Worm (Caenorhabditis elegans): ENCODE measurements around the gene C32B5.15.

C32B5.15 gene

DNA sequence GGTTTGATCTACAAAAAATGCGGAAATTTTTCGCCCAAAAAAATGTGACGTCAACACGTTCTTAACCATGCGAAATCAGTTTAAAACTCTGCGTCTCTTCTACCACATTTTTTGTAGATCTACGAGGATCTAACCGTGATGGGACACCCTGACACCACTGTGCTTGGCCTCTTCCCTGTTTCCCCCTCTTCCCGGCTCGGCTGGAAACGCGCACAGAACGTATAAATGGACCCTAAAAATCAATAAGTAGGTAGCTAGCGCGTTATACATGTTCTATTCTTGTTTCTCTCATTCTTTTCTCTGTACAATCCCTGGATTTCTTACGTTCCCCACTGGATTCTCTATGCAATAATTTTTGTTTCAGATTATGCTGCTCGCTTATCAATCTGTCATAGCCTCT, 49.2 kb downstream of the C32B5.15 start, which contains the start of gene fbxc-28:
Gene fbxc-28, plus strand, starts transcription at position 301 of the 400 bp plus-strand sequence.
- TF ChIP-seq W03F9.2 (tag; optimal IDR thresholded peaks at IDR 0.05) (no peak), dao-5 (tag; optimal IDR thresholded peaks at IDR 0.05) (no peak), him-1 (tag; optimal IDR thresholded peaks at IDR 0.05) (no peak)

DNA sequence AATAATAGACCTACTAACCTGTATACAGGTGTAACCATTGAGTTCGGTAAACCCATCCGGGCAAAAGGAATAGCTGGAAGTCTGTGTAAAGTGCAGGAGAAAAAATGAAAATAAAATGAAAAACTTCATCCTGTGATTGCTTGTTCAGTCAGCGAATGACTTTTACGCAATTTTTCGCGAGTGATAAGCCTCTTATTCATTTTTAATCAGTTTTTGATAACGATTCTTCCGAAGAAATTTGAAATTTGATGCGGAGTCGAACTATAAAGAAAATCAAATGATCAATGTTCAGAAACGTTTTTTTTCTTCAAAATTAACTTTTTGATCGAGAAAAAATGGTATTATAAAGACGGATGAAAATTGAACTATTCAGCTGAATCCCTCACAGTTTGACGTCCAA, 50.0 kb downstream of the C32B5.15 start:
- no peak for TF ChIP-seq him-1 (tag; optimal IDR thresholded peaks at IDR 0.05)
- TF ChIP-seq W03F9.2 (tag; optimal IDR thresholded peaks at IDR 0.05): no peak
- TF ChIP-seq dao-5 (tag; optimal IDR thresholded peaks at IDR 0.05): no peak

Measured in whole organism, L4/young adult.